Worm (Caenorhabditis elegans): ENCODE measurements around the gene R07B1.9.

DNA sequence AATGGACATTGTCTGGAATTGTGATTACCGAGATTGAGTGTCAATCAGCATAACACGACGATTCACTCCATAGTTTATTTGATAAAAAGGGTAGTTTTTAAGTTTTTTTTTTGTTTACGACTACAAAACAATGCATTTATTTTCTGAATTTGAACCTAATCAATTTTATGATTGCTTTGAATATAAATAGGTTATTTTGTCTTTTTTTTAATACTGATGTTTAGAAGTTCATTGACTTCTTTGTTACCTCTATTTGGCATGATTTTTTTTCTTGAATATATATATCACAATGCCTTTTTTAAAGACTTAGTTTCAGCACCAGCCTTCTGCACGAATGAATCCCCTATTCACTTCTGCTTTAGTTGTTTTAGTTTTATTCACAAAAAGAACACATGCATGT, 7.7 kb upstream of the R07B1.9 start, which contains the start of gene R07B1.13:
- TF ChIP-seq W03F9.2 (tag; optimal IDR thresholded peaks at IDR 0.05), result no peak
- no peak for TF ChIP-seq dao-5 (tag; optimal IDR thresholded peaks at IDR 0.05)
